Worm (Caenorhabditis elegans) whole organism, L4 larva: ENCODE measurements around the gene dhs-19.
"Not testable (repeated sequence)": the region's sequence is repeated elsewhere in the genome, so short reads cannot be mapped to it uniquely, and the experiment has no call there.

Experiments used
- aha-1 ChIP-seq: fragments of 150-350 bp; peaks from one replicate; lab custom pipeline; 2014; ENCODE audit warnings: missing biosample characterization, missing genetic modification characterization
- fos-1 ChIP-seq: fragments of 150-350 bp; optimal IDR thresholded peaks from 2 replicates; lab custom pipeline; 2014; ENCODE audit warnings: missing biosample characterization, missing genetic modification characterization
- jun-1 ChIP-seq: fragments of 150-350 bp; optimal IDR thresholded peaks from 2 replicates; lab custom pipeline; 2014; ENCODE audit warnings: missing biosample characterization, missing genetic modification reagents, missing genetic modification characterization
- madf-5 ChIP-seq, 2 experiments: fragments of 200-800 bp; sonication (Bioruptor generic); IDR thresholded peaks; 2 replicates each; pipeline ENCODE4 v1.3.6; 2022; ENCODE audit warnings: missing compliant biosample characterization in 2 of 2, missing genetic modification characterization in 2 of 2
- spr-3 ChIP-seq: fragments of 200-800 bp; sonication (Bioruptor generic); optimal IDR thresholded peaks from 2 replicates; lab custom pipeline; 2018; ENCODE audit warnings: mild to moderate bottlenecking, missing genetic modification characterization, missing compliant biosample characterization
- ztf-11 ChIP-seq: fragments of 150-350 bp; optimal IDR thresholded peaks from 2 replicates; lab custom pipeline; 2014; ENCODE audit warnings: missing biosample characterization, missing genetic modification characterization

ce11 chrV:11483580-11484092 lies 6.6 kb downstream of the dhs-19 start, which contains the start of gene col-157:
- TF ChIP-seq aha-1; fos-1 (tag; lab: Kevin White, UChicago); spr-3; jun-1 (tag; lab: Kevin White, UChicago); madf-5 (GFP tag; IDR thresholded peaks at IDR 0.05; lab: Robert Waterston, UW); ztf-11 (tag; lab: Kevin White, UChicago): not testable (repeated sequence)
